Fruit fly (Drosophila melanogaster): ENCODE data around the gene CG3919.

CG3919 gene

DNA sequence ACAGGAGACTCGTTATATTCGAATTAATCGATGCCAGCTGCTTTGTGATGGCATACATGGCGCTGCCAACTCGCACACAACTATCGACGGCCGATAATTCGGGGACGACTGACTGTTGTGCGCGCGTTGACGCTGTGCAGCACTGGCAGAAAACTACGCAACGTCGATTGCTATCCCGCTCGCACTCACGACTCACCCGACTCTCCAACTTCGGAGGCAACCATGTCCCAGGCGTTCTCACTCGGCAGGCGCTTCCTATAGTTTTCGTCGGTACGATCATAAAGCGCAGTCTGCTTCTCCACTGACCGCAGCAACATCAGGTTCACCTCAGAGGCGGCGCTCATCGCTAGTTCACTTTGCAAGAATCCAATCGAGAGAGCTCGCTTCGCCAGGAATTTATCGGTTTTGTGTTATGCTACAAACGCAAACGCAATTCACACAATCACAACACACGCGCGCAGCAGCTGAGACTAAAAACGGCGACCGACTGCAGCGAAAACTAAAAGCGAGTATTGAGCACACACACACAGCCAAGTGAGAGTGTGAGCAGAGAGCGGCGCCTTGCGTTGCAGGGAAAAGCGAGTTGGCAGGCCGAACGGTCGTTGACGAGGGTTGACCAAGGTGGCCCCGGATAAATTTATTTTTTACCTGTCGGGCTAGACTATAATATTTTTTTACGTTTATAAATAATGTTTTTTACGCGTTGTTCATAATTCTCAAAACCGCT is 844 bp upstream of the CG3919 start, which contains the start of gene stwl (continued):
- TF ChIP-seq fd59A (GFP tag; optimal IDR thresholded peaks at IDR 0.05) = no peak
- no peak for TF ChIP-seq CG8319 (GFP tag; optimal IDR thresholded peaks at IDR 0.05)
- TF ChIP-seq Sox102F (GFP tag; optimal IDR thresholded peaks at IDR 0.05) = no peak
- no peak for TF ChIP-seq CG4318 (GFP tag; optimal IDR thresholded peaks at IDR 0.05)
- peak; percentile 40 for TF ChIP-seq pdm3 (GFP tag; optimal IDR thresholded peaks at IDR 0.05)
- peak; percentile 47; the same call in 1 of the 2 replicates for TF ChIP-seq Gug (GFP tag; IDR thresholded peaks at IDR 0.05)
- no peak for TF ChIP-seq CG9139 (GFP tag; optimal IDR thresholded peaks at IDR 0.05)
- peak; percentile 13 for TF ChIP-seq topi (GFP tag; optimal IDR thresholded peaks at IDR 0.05)
- peak; percentile 36 for TF ChIP-seq acj6 (GFP tag; optimal IDR thresholded peaks at IDR 0.05)
- TF ChIP-seq CG3919 (GFP tag; optimal IDR thresholded peaks at IDR 0.05) = no peak
- TF ChIP-seq CG7368 (GFP tag; optimal IDR thresholded peaks at IDR 0.05) = no peak
- no peak for TF ChIP-seq spab (GFP tag; optimal IDR thresholded peaks at IDR 0.05)
- peak; percentile 16 for TF ChIP-seq achi (GFP tag; optimal IDR thresholded peaks at IDR 0.05)
- no peak for TF ChIP-seq Met (GFP tag; optimal IDR thresholded peaks at IDR 0.05)
- peak; percentile 22; the same call in 2 of the 3 replicates for TF ChIP-seq eg (GFP tag; IDR thresholded peaks at IDR 0.05)
- peak; percentile 64 for TF ChIP-seq Hr39 (GFP tag; optimal IDR thresholded peaks at IDR 0.05)
- no peak for TF ChIP-seq CG10669 (GFP tag; optimal IDR thresholded peaks at IDR 0.05)
- TF ChIP-seq CG6854 (GFP tag; optimal IDR thresholded peaks at IDR 0.05) = no peak
- TF ChIP-seq CG11294 (GFP tag; IDR thresholded peaks at IDR 0.05) = 0 out of 2 replicates have a peak, but pooled peaks have one; percentile 14
- TF ChIP-seq CG31627 (GFP tag; optimal IDR thresholded peaks at IDR 0.05) = peak; percentile 56
- TF ChIP-seq fd85E (GFP tag; optimal IDR thresholded peaks at IDR 0.05) = no peak
- TF ChIP-seq OdsH (GFP tag; optimal IDR thresholded peaks at IDR 0.05) = peak; percentile 48
- no peak for TF ChIP-seq CG16779 (tag; optimal IDR thresholded peaks at IDR 0.05)
- TF ChIP-seq Hr4 (GFP tag; optimal IDR thresholded peaks at IDR 0.05) = peak; percentile 19
- peak; percentile 61 for TF ChIP-seq svp (GFP tag)
- TF ChIP-seq CG10631 (GFP tag; optimal IDR thresholded peaks at IDR 0.05) = peak; percentile 45
- peak; percentile 28 for TF ChIP-seq Eip75B (GFP tag; optimal IDR thresholded peaks at IDR 0.05)
- no peak for TF ChIP-seq Lpt (GFP tag; optimal IDR thresholded peaks at IDR 0.05)
- TF ChIP-seq Ets96B (tag; optimal IDR thresholded peaks at IDR 0.05) = no peak
- TF ChIP-seq Smox (GFP tag; optimal IDR thresholded peaks at IDR 0.05) = peak; percentile 19
- TF ChIP-seq CG6276 (GFP tag; optimal IDR thresholded peaks at IDR 0.05) = no peak
- TF ChIP-seq dsx (GFP tag; optimal IDR thresholded peaks at IDR 0.05; ENCODE audit: poor library complexity, severe bottlenecking) = no peak
- peak; percentile 6 for TF ChIP-seq Sox15 (GFP tag; optimal IDR thresholded peaks at IDR 0.05)
- TF ChIP-seq CG1621 (tag; optimal IDR thresholded peaks at IDR 0.05) = no peak
- TF ChIP-seq Ets21C (GFP tag; optimal IDR thresholded peaks at IDR 0.05) = peak; percentile 33
- no peak for TF ChIP-seq CG11762 (GFP tag; optimal IDR thresholded peaks at IDR 0.05; ENCODE audit: insufficient read depth)

DNA sequence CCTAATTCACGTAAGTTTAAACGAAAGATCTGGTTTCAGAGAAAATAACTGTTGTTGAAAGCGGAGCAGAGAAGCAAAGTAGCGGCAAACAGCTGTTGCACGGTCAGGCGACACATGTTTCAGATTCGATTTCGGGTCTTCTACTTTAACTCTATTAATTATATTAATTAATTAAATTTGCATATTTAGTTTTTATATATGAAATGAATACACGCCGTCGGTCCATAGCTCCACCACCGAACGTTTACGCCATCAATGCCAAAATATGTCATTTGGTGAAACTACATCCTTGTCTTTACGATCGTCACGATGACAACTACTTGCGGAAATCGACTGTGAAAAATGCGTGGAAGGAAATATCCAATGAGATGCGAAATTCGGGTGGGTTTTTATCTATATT is 466 bp downstream of the CG3919 start:
- TF ChIP-seq dsx (GFP tag; optimal IDR thresholded peaks at IDR 0.05; ENCODE audit: poor library complexity, severe bottlenecking) = peak; percentile 15
- peak; percentile 29 for TF ChIP-seq CG6854 (GFP tag; optimal IDR thresholded peaks at IDR 0.05)
- TF ChIP-seq OdsH (GFP tag; optimal IDR thresholded peaks at IDR 0.05) = peak; percentile 49
- TF ChIP-seq fd59A (GFP tag; optimal IDR thresholded peaks at IDR 0.05) = peak; percentile 25
- peak; percentile 43; the same call in 2 of the 3 replicates for TF ChIP-seq CG8119 (GFP tag; IDR thresholded peaks at IDR 0.05)
- TF ChIP-seq esn (GFP tag; optimal IDR thresholded peaks at IDR 0.05) = peak; percentile 52
- peak; percentile 20 for TF ChIP-seq topi (GFP tag; optimal IDR thresholded peaks at IDR 0.05)
- peak; percentile 49 for TF ChIP-seq CG34406 (GFP tag; optimal IDR thresholded peaks at IDR 0.05)
- no peak for TF ChIP-seq Ets21C (GFP tag; optimal IDR thresholded peaks at IDR 0.05)
- no peak for TF ChIP-seq CG31627 (GFP tag; optimal IDR thresholded peaks at IDR 0.05)
- peak in 1 of 2 experiments; percentile 34 for TF ChIP-seq ss (GFP tag; optimal IDR thresholded peaks at IDR 0.05)
- TF ChIP-seq salr (GFP tag; optimal IDR thresholded peaks at IDR 0.05) = no peak
- peak; percentile 57 for TF ChIP-seq CG3032 (tag; optimal IDR thresholded peaks at IDR 0.05)
- TF ChIP-seq CG10631 (GFP tag; optimal IDR thresholded peaks at IDR 0.05) = peak; percentile 28
- TF ChIP-seq Sox102F (GFP tag; optimal IDR thresholded peaks at IDR 0.05) = peak; percentile 70
- TF ChIP-seq CG7368 (GFP tag; optimal IDR thresholded peaks at IDR 0.05) = no peak
- peak; percentile 12 for TF ChIP-seq CG4318 (GFP tag; optimal IDR thresholded peaks at IDR 0.05)
- TF ChIP-seq Sox15 (GFP tag; optimal IDR thresholded peaks at IDR 0.05) = no peak
- TF ChIP-seq CG32006 (GFP tag; optimal IDR thresholded peaks at IDR 0.05) = no peak
- TF ChIP-seq Eip78C (GFP tag) = peak; percentile 78
- TF ChIP-seq CG6163 (GFP tag; IDR thresholded peaks at IDR 0.05) = peak; percentile 63; the same call in 2 of the 3 replicates
- TF ChIP-seq net (GFP tag; optimal IDR thresholded peaks at IDR 0.05) = no peak
- TF ChIP-seq Smox (GFP tag; optimal IDR thresholded peaks at IDR 0.05) = no peak
- peak; percentile 56 for TF ChIP-seq CG15336 (GFP tag; IDR thresholded peaks at IDR 0.05)
- TF ChIP-seq pdm3 (GFP tag; optimal IDR thresholded peaks at IDR 0.05) = peak; percentile 29
- TF ChIP-seq CG1621 (tag; optimal IDR thresholded peaks at IDR 0.05) = peak; percentile 63
- TF ChIP-seq eg (GFP tag; IDR thresholded peaks at IDR 0.05) = peak; percentile 46; the same call in 2 of the 3 replicates
- TF ChIP-seq Met (GFP tag; optimal IDR thresholded peaks at IDR 0.05) = peak; percentile 60
- no peak for TF ChIP-seq CG3919 (GFP tag; optimal IDR thresholded peaks at IDR 0.05)
